Worm (Caenorhabditis elegans): ENCODE results near the gene ttr-38.

DNA sequence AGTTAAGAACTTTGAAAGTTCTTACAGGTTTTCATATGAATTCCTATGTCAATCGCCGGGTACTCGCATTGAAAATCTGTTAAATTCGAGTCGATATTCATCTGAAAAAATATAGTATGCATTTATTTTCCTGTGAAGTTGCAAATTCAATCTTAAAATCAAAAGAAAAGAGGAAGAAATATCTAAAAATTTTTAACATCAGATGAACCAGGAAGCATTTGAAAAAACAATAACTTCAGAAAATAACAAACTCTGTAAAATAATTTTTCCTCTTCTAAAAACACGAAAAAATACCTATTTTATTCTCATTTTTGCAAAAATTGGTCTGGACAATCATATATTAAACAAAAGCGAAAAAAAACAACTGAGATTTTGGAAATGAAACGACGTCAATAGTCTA, 4.8 kb upstream of the ttr-38 start, which contains the start of gene npr-7:
- TF ChIP-seq W03F9.2 (tag; optimal IDR thresholded peaks at IDR 0.05) (no peak), him-1 (tag; optimal IDR thresholded peaks at IDR 0.05) (no peak)
